Worm (Caenorhabditis elegans) whole organism, midembryonic: Measurements from ENCODE around the gene hrpf-2.

ENCODE experiments used
- flt-1 ChIP-seq: fragments of 200-800 bp; sonication (Bioruptor generic); IDR thresholded peaks from 2 replicates; pipeline ENCODE4 v1.3.6; 2022; ENCODE audit warnings: missing genetic modification characterization, missing compliant biosample characterization
- med-1 ChIP-seq: sonication (generic microtip); optimal IDR thresholded peaks from 2 replicates; lab custom pipeline; 2017; ENCODE audit warnings: missing genetic modification characterization, mild to moderate bottlenecking, missing compliant biosample characterization, antibody characterized with exemption, missing genetic modification reagents; ENCODE audit not compliant: insufficient read depth
- ref-1 ChIP-seq: fragments of 200-800 bp; sonication (Bioruptor generic); conservative IDR thresholded peaks from 2 replicates; pipeline ENCODE4 v1.3.6; 2022; ENCODE audit warnings: missing genetic modification reagents, missing genetic modification characterization, missing compliant biosample characterization
- ztf-23 ChIP-seq: fragments of 200-800 bp; sonication (Bioruptor generic); IDR thresholded peaks from 2 replicates; pipeline ENCODE4 v1.3.6; 2022; ENCODE audit warnings: missing genetic modification reagents, missing genetic modification characterization, missing compliant biosample characterization

ce11 chrIV:6363604-6364003 lies 12.7 kb downstream of the hrpf-2 start:
- TF ChIP-seq ztf-23 (GFP tag; lab: Robert Waterston, UW) (no peak), flt-1 (0 out of 2 replicates have a peak, but pooled peaks have one; percentile 20), med-1 (no peak), ref-1 (no peak)
